Fruit fly (Drosophila melanogaster): ENCODE results near the gene Cyp9f3.

The Cyp9f3 gene

DNA sequence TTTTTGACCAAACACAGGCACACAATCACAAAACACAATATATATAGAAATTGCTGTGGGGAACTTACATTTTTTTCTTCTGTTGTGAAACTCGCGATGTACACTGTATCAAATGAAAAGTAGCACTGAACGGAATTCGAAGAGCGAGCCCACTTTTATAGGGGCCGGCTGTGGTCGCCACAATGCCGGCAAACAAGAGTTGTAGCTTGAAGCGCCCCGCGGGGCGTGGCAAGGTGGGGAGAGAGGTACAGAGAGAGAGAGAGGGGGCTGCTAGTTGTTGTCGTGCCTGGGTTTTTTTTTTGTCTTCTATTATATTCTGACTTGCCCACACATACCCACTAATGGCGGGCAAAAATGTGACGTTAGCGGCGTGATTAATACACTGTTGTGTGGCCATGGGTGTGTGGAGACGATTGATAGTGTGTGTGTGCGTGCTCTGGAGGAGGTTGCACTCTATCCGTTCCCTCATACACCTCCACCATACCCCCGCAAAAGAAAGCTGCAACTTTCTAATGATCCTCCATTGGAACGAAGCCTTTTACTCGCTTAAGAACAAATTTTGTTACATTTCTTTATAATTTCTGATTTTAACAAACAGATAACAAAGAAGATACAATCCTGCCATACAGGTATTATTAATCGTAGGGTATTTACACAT lies 29.5 kb downstream of the Cyp9f3 start, which contains the start of gene GstD1 (continued):
- peak; percentile 42 for TF ChIP-seq CG12155 (GFP tag; optimal IDR thresholded peaks at IDR 0.05)
- no peak for TF ChIP-seq CG6254 (GFP tag; optimal IDR thresholded peaks at IDR 0.05)
- TF ChIP-seq Dad (GFP tag; optimal IDR thresholded peaks at IDR 0.05): no peak
- TF ChIP-seq CG5245 (GFP tag; optimal IDR thresholded peaks at IDR 0.05): no peak
- TF ChIP-seq dati (GFP tag; IDR thresholded peaks at IDR 0.05): no peak
- TF ChIP-seq Sox100B (GFP tag; optimal IDR thresholded peaks at IDR 0.05): peak; percentile 18
- peak; percentile 67; the same call in 1 of the 2 replicates for TF ChIP-seq Adf1 (GFP tag; IDR thresholded peaks at IDR 0.05)
- TF ChIP-seq Neu2 (GFP tag; optimal IDR thresholded peaks at IDR 0.05; ENCODE audit: borderline replicate concordance): no peak
- TF ChIP-seq CG10147 (GFP tag; optimal IDR thresholded peaks at IDR 0.05): peak; percentile 76
- no peak for TF ChIP-seq Ets97D (GFP tag; optimal IDR thresholded peaks at IDR 0.05)
- no peak for TF ChIP-seq CG7987 (GFP tag; optimal IDR thresholded peaks at IDR 0.05)
- TF ChIP-seq gce (GFP tag; IDR thresholded peaks at IDR 0.05): no peak
- TF ChIP-seq Hr51 (GFP tag; optimal IDR thresholded peaks at IDR 0.05): peak in 1 of 2 experiments; percentile 41
- TF ChIP-seq CG6683 (GFP tag; optimal IDR thresholded peaks at IDR 0.05): no peak
- TF ChIP-seq tgo (GFP tag; IDR thresholded peaks at IDR 0.05): no peak; the same call in 2 of the 3 replicates
- peak; percentile 6 for TF ChIP-seq CG1603 (tag; optimal IDR thresholded peaks at IDR 0.05)
- TF ChIP-seq Doc3 (GFP tag; IDR thresholded peaks at IDR 0.05; ENCODE audit: partially characterized antibody): no peak
- no peak for TF ChIP-seq run (tag; optimal IDR thresholded peaks at IDR 0.05)
- no peak; the same call in none of the 2 replicates for TF ChIP-seq slbo (GFP tag; IDR thresholded peaks at IDR 0.05)
- TF ChIP-seq Mad (GFP tag; optimal IDR thresholded peaks at IDR 0.05): no peak
- TF ChIP-seq CG18599 (GFP tag; optimal IDR thresholded peaks at IDR 0.05): peak; percentile 56
- peak; percentile 55 for TF ChIP-seq CG7839 (tag; optimal IDR thresholded peaks at IDR 0.05)
- TF ChIP-seq maf-S (GFP tag; optimal IDR thresholded peaks at IDR 0.05): no peak
- TF ChIP-seq CG13296 (GFP tag; optimal IDR thresholded peaks at IDR 0.05): no peak
- no peak for TF ChIP-seq CrebB (tag; optimal IDR thresholded peaks at IDR 0.05)
- no peak for TF ChIP-seq gsb-n (tag; optimal IDR thresholded peaks at IDR 0.05)
- TF ChIP-seq sim (GFP tag; IDR thresholded peaks at IDR 0.05): no peak
- TF ChIP-seq corto (GFP tag; optimal IDR thresholded peaks at IDR 0.05): no peak
- no peak for TF ChIP-seq lov (optimal IDR thresholded peaks at IDR 0.05)
- 0 out of 3 replicates have a peak, but pooled peaks have one; percentile 46 for TF ChIP-seq lov (GFP tag; IDR thresholded peaks at IDR 0.05)
- 0 out of 2 replicates have a peak, but pooled peaks have one; percentile 4 for TF ChIP-seq H2.0 (GFP tag; IDR thresholded peaks at IDR 0.05)
- peak; percentile 98 for TF ChIP-seq D19A (tag; optimal IDR thresholded peaks at IDR 0.05)
- TF ChIP-seq Dbx (GFP tag; IDR thresholded peaks at IDR 0.05): peak; percentile 69; the same call in 2 of the 3 replicates
- peak; percentile 6 for TF ChIP-seq pum (GFP tag; optimal IDR thresholded peaks at IDR 0.05)
- TF ChIP-seq CG4424 (GFP tag; optimal IDR thresholded peaks at IDR 0.05): peak; percentile 8
- peak; percentile 35 for TF ChIP-seq CG9437 (GFP tag; optimal IDR thresholded peaks at IDR 0.05)
- no peak for TF ChIP-seq cad (GFP tag; optimal IDR thresholded peaks at IDR 0.05)
- TF ChIP-seq CG13424 (tag; optimal IDR thresholded peaks at IDR 0.05): peak; percentile 25
- TF ChIP-seq tup (GFP tag; optimal IDR thresholded peaks at IDR 0.05): no peak
- TF ChIP-seq Stat92E (GFP tag; optimal IDR thresholded peaks at IDR 0.05): peak in 1 of 3 experiments; percentile 21
- TF ChIP-seq Dp (GFP tag; optimal IDR thresholded peaks at IDR 0.05): no peak
- TF ChIP-seq gt (GFP tag; IDR thresholded peaks at IDR 0.05): no peak
- TF ChIP-seq CG9876 (GFP tag; optimal IDR thresholded peaks at IDR 0.05): no peak
- TF ChIP-seq ap (GFP tag; IDR thresholded peaks at IDR 0.05): no peak
- TF ChIP-seq prd (optimal IDR thresholded peaks at IDR 0.05): no peak
- peak; percentile 35; the same call in 1 of the 3 replicates for TF ChIP-seq prd (GFP tag; IDR thresholded peaks at IDR 0.05)
- TF ChIP-seq CG13123 (GFP tag; optimal IDR thresholded peaks at IDR 0.05): no peak
- peak; percentile 31 for TF ChIP-seq lilli (GFP tag; optimal IDR thresholded peaks at IDR 0.05)
- TF ChIP-seq Mes4 (GFP tag; optimal IDR thresholded peaks at IDR 0.05): no peak
- peak; percentile 76 for TF ChIP-seq CG32772 (GFP tag; IDR thresholded peaks at IDR 0.05)

Data from whole organism, embryonic.